Worm (Caenorhabditis elegans) whole organism, early embryonic: ENCODE data around the gene cpg-8.

Experiments used
- B0310.2 ChIP-seq: sonication (generic microtip); optimal IDR thresholded peaks from 2 replicates; lab custom pipeline; 2016; ENCODE audit warnings: mild to moderate bottlenecking, missing genetic modification characterization, missing compliant biosample characterization
- F13C5.2 ChIP-seq: sonication (generic microtip); optimal IDR thresholded peaks from 2 replicates; lab custom pipeline; 2017; ENCODE audit warnings: mild to moderate bottlenecking, missing genetic modification characterization, inconsistent platforms, missing compliant biosample characterization
- aly-1 ChIP-seq: sonication (generic microtip); optimal IDR thresholded peaks from 2 replicates; lab custom pipeline; 2016; ENCODE audit warnings: missing genetic modification characterization, missing compliant biosample characterization
- ceh-13 ChIP-seq: fragments of 200-800 bp; sonication (Bioruptor generic); optimal IDR thresholded peaks from 2 replicates; lab custom pipeline; 2018; ENCODE audit warnings: mild to moderate bottlenecking, missing genetic modification characterization, missing compliant biosample characterization
- ceh-36 ChIP-seq: sonication (generic microtip); optimal IDR thresholded peaks from 2 replicates; lab custom pipeline; 2016; ENCODE audit warnings: missing genetic modification characterization, inconsistent platforms, missing compliant biosample characterization
- ets-7 ChIP-seq: sonication (generic microtip); optimal IDR thresholded peaks from 2 replicates; lab custom pipeline; 2016; ENCODE audit warnings: missing genotype, missing genetic modification characterization, missing compliant biosample characterization
- flt-1 ChIP-seq: fragments of 200-800 bp; sonication (Bioruptor generic); IDR thresholded peaks from 2 replicates; pipeline ENCODE4 v1.3.6; 2022; ENCODE audit warnings: missing genetic modification characterization, missing compliant biosample characterization
- hmbx-1 ChIP-seq: sonication (generic microtip); optimal IDR thresholded peaks from 2 replicates; lab custom pipeline; 2016; ENCODE audit warnings: mild to moderate bottlenecking, missing genetic modification characterization, missing compliant biosample characterization
- hmg-4 ChIP-seq: fragments of 200-800 bp; sonication (Bioruptor generic); optimal IDR thresholded peaks from 2 replicates; lab custom pipeline; 2018; ENCODE audit warnings: mild to moderate bottlenecking, missing genetic modification characterization, missing compliant biosample characterization
- scrt-1 ChIP-seq: fragments of 200-800 bp; sonication (Bioruptor generic); IDR thresholded peaks from 2 replicates; pipeline ENCODE4 v1.3.6; 2022; ENCODE audit warnings: missing genetic modification characterization, missing compliant biosample characterization
- sea-1 ChIP-seq: fragments of 200-800 bp; sonication (Bioruptor generic); conservative IDR thresholded peaks from 2 replicates; pipeline ENCODE4 v1.3.6; 2022; ENCODE audit warnings: missing genetic modification characterization, missing compliant biosample characterization
- tbx-11 ChIP-seq: fragments of 200-800 bp; sonication (Bioruptor generic); IDR thresholded peaks from 2 replicates; pipeline ENCODE4 v1.3.6; 2022; ENCODE audit warnings: missing genetic modification characterization, missing compliant biosample characterization
- tbx-37 ChIP-seq: fragments of 200-800 bp; sonication (Bioruptor generic); conservative IDR thresholded peaks from 2 replicates; pipeline ENCODE4 v1.3.6; 2022; ENCODE audit warnings: missing genetic modification reagents, missing genetic modification characterization, missing compliant biosample characterization
- tra-4 ChIP-seq: sonication (generic microtip); optimal IDR thresholded peaks from 2 replicates; lab custom pipeline; 2017; ENCODE audit warnings: missing genetic modification characterization, missing compliant biosample characterization

cpg-8 gene

DNA sequence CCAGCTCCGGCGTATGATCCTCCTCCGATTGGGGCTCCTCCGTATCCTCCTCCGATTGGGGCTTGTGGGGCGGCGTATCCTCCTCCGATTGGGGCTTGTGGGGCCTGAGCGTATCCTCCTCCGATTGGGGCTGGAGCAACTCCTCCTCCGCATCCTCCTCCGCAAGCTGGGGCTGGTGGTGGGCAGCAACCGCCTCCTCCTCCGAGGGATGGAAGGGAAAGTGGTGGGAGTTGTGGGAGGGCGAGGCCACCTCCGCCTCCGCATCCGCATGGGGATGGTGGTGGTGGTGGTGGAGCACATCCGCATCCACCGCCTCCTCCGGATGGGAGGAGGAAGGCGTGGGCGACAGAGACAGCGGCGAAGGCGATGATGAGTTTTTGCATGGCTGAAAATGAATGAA lies 44.4 kb downstream of the cpg-8 start, which contains the start of gene F41F3.3:
F41F3.3 (minus strand) TSS at position 383 of the 400 bp plus-strand sequence.
- TF ChIP-seq aly-1 (tag; lab: Kevin White, UChicago), result peak; percentile 47
- TF ChIP-seq hmg-4 (GFP tag; lab: Kevin White, UChicago), result peak; percentile 33
- peak; percentile 76 for TF ChIP-seq scrt-1 (GFP tag; lab: Robert Waterston, UW)
- no peak for TF ChIP-seq B0310.2 (tag; lab: Kevin White, UChicago)

DNA sequence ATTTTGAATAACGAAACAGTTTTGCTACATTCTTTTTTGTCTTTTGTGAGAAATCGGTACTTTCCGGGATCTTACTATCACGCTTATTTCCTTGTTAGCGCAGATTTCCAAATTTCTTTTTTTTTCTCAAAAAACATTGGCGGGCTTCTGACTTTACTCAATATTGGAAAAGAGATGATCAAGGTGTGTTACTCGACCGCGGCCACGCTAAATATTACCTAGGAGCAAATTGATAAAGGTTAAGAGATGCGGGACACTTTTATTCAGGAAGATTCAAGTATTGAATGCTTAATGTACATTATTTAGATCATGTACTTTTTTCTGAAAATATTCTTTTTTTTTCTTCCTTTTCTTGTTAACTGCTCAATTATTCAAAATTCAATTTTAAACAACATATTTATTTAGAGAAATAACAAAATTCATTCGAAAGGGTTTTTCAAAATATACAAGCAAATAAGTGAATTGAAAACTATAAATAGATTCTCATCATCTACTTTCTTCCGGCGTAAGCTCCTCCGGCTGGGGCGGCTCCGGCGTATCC lies 44.9 kb downstream of the cpg-8 start:
- TF ChIP-seq ceh-13 (no peak), ceh-36 (tag; lab: Kevin White, UChicago) (no peak), tbx-37 (GFP tag; lab: Robert Waterston, UW) (no peak)

DNA sequence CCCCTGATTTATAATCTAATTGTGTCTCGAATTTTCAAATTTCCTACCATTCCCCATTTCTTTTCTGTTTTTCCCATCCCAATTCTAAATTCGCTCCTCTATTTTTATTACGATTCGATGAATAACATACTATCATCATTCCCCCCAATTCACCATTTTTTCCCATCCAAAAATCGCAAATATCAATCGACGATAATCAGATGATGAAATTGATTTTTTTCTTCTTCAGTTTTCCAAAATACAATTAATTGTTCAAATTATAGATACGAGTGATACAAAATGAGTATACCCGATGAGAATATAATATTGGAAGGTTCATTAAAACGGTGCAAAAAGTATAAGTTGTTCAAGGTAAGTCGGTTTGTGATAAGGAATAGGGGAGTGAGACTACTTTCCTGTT lies 49.5 kb downstream of the cpg-8 start, which contains the start of gene soc-1:
soc-1 (plus strand) TSS at position 262 of the 400 bp plus-strand sequence.
- TF ChIP-seq F13C5.2 (tag; lab: Kevin White, UChicago) (no peak), flt-1 (GFP tag; lab: Robert Waterston, UW) (no peak), hmg-4 (GFP tag; lab: Kevin White, UChicago) (no peak), hmbx-1 (tag; lab: Kevin White, UChicago) (no peak), sea-1 (no peak), tra-4 (tag; lab: Kevin White, UChicago) (no peak), ets-7 (no peak), aly-1 (tag; lab: Kevin White, UChicago) (no peak), B0310.2 (tag; lab: Kevin White, UChicago) (no peak), tbx-11 (GFP tag; lab: Robert Waterston, UW) (no peak), tbx-37 (GFP tag; lab: Robert Waterston, UW) (no peak), ceh-13 (no peak)
